Fruit fly (Drosophila melanogaster): ENCODE results near the gene Ugalt.

DNA sequence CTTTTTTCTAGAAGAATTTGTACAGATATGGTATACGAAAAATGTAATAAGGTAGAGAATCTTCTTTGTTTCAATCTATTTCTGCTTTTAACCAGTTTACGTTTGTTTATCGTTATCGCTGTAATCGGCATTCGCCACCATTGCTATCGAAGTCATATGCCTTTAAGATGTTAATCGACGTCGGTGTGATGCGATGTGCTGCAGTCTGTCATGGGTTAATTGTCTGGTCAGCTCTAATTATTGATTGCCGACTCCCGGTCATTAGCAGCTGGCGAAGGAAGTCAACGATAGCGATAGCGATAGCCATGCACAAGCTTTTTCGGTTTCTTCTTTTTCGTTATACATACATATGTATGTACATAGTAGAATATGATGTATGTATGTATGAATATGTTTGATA, 48.2 kb downstream of the Ugalt start:
- TF ChIP-seq usp (GFP tag; optimal IDR thresholded peaks at IDR 0.05) (no peak), abd-A (tag; optimal IDR thresholded peaks at IDR 0.05) (no peak), br (optimal IDR thresholded peaks at IDR 0.05) (no peak), lmd (GFP tag; IDR thresholded peaks at IDR 0.05) (no peak), Sry-δ (GFP tag; optimal IDR thresholded peaks at IDR 0.05) (no peak), Doc3 (GFP tag; IDR thresholded peaks at IDR 0.05; ENCODE audit: partially characterized antibody) (no peak), ash1 (GFP tag; optimal IDR thresholded peaks at IDR 0.05) (no peak), HLHmδ (GFP tag; optimal IDR thresholded peaks at IDR 0.05) (no peak), Vsx1 (GFP tag; optimal IDR thresholded peaks at IDR 0.05) (no peak)

Measured in whole organism, embryonic.